Worm (Caenorhabditis elegans): ENCODE measurements around the gene rps-3.
A peak's percentile ranks its signal among the peaks of the same experiment; 100 is the strongest.

DNA sequence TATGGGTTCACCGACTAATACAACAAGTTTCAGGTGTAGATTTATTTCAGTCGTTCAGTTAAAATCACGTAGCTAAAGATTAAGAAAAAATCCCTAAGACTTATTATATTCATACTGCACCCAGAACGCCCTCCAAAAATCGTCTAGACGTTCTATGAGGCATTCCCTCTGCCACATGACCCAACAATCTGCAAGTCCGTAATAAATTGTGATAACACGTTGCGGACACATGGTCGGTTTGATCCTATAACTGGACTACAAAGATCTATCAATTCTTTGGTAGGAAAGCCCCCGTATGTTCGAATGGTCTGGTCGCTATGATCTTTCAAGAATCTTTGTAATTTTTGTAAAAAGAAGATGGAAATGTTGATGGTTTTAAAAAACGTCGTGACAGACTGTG lies 9.3 kb downstream of the rps-3 start:
- TF ChIP-seq jun-1 (tag; optimal IDR thresholded peaks at IDR 0.05): no peak
- TF ChIP-seq nhr-25 (tag; optimal IDR thresholded peaks at IDR 0.05; ENCODE audit: borderline replicate concordance, insufficient read depth): no peak
- TF ChIP-seq nhr-48 (tag; optimal IDR thresholded peaks at IDR 0.05): peak; percentile 83
- TF ChIP-seq ces-1 (GFP tag; optimal IDR thresholded peaks at IDR 0.05): no peak
